Worm (Caenorhabditis elegans) whole organism, late embryonic: ENCODE data around the gene vglu-3.

Source experiments
- C08G9.2 ChIP-seq: sonication (generic microtip); optimal IDR thresholded peaks from 2 replicates; lab custom pipeline; 2016; ENCODE audit warnings: mild to moderate bottlenecking, missing genetic modification characterization, moderate library complexity, missing compliant biosample characterization
- C38D4.7 ChIP-seq: fragments of 200-800 bp; sonication (Bioruptor generic); optimal IDR thresholded peaks from 2 replicates; lab custom pipeline; 2018; ENCODE audit warnings: mild to moderate bottlenecking, missing genetic modification characterization, moderate library complexity, missing compliant biosample characterization
- F13H6.1 ChIP-seq: sonication (generic microtip); optimal IDR thresholded peaks from 2 replicates; lab custom pipeline; 2016; ENCODE audit warnings: missing genetic modification characterization, missing compliant biosample characterization
- ama-1 ChIP-seq: fragments of 150-350 bp; optimal IDR thresholded peaks from 2 replicates; lab custom pipeline; 2014
- ceh-30 ChIP-seq: fragments of 150-350 bp; optimal IDR thresholded peaks from 2 replicates; lab custom pipeline; 2014; ENCODE audit warnings: missing biosample characterization, missing genetic modification characterization
- dmd-4 ChIP-seq: sonication (generic microtip); optimal IDR thresholded peaks from 2 replicates; lab custom pipeline; 2016; ENCODE audit warnings: borderline replicate concordance, missing genetic modification characterization, missing compliant biosample characterization
- fkh-10 ChIP-seq: fragments of 150-350 bp; optimal IDR thresholded peaks from 2 replicates; lab custom pipeline; 2014; ENCODE audit warnings: missing biosample characterization, missing genetic modification reagents, missing genetic modification characterization
- pag-3 ChIP-seq: sonication (generic microtip); optimal IDR thresholded peaks from 2 replicates; lab custom pipeline; 2016; ENCODE audit warnings: missing compliant biosample characterization, missing genetic modification characterization, borderline replicate concordance
- pha-2 ChIP-seq: sonication (generic microtip); optimal IDR thresholded peaks from 2 replicates; lab custom pipeline; 2017; ENCODE audit warnings: mild to moderate bottlenecking, missing genetic modification characterization, missing compliant biosample characterization
- rnt-1 ChIP-seq: sonication (generic microtip); optimal IDR thresholded peaks from 2 replicates; lab custom pipeline; 2016; ENCODE audit warnings: missing genetic modification characterization, missing compliant biosample characterization
- sdc-2 ChIP-seq: sonication (generic microtip); optimal IDR thresholded peaks from 2 replicates; lab custom pipeline; 2016; ENCODE audit warnings: missing genotype, missing genetic modification characterization, missing compliant biosample characterization
- tbx-7 ChIP-seq: sonication (generic microtip); optimal IDR thresholded peaks from 2 replicates; lab custom pipeline; 2016; ENCODE audit warnings: missing genotype, missing genetic modification characterization, missing compliant biosample characterization

- TF ChIP-seq F13H6.1 (no peak), dmd-4 (tag; lab: Kevin White, UChicago) (no peak), ceh-30 (tag; lab: Kevin White, UChicago) (no peak), rnt-1 (tag; lab: Kevin White, UChicago) (no peak), fkh-10 (no peak), sdc-2 (tag; lab: Kevin White, UChicago) (no peak), tbx-7 (tag; lab: Kevin White, UChicago) (no peak), C08G9.2 (tag; lab: Kevin White, UChicago) (no peak), pha-2 (no peak), ama-1 (lab: Kevin White, UChicago) (no peak), pag-3 (no peak), C38D4.7 (GFP tag; lab: Kevin White, UChicago) (no peak)
Measured at ce11 chrIII:10278826-10279225, 21.4 kb upstream of the vglu-3 start, which contains the start of gene pad-2.
